Fruit fly (Drosophila melanogaster) whole organism, embryonic: ENCODE results near the gene CG34001.

Experiments used
- Adf1 ChIP-seq: fragments of 200-800 bp; sonication (Bioruptor generic); IDR thresholded peaks from 2 replicates; pipeline ENCODE4 v1.3.6; 2022; ENCODE audit warnings: missing biosample characterization, missing genetic modification characterization
- CG16813 ChIP-seq: fragments of 200-800 bp; sonication (Bioruptor generic); IDR thresholded peaks from 3 replicates; pipeline ENCODE4 v1.3.6; 2022; ENCODE audit warnings: missing biosample characterization, missing genetic modification characterization; ENCODE audit not compliant: partially characterized antibody
- CG16863 ChIP-seq: fragments of 200-800 bp; sonication (Bioruptor generic); optimal IDR thresholded peaks from 3 replicates; lab custom pipeline; 2016; ENCODE audit warnings: missing biosample characterization, missing genetic modification characterization
- CG8478 ChIP-seq: fragments of >200 bp; optimal IDR thresholded peaks from 2 replicates; lab custom pipeline; 2018
- E2f1 ChIP-seq: fragments of 200-800 bp; sonication (Bioruptor generic); IDR thresholded peaks from 2 replicates; pipeline ENCODE4 v1.3.6; 2022; ENCODE audit warnings: missing biosample characterization, missing genetic modification characterization
- Ptx1 ChIP-seq: fragments of 200-800 bp; sonication (Bioruptor generic); IDR thresholded peaks from 2 replicates; pipeline ENCODE4 v1.3.6; 2022; ENCODE audit warnings: missing biosample characterization, missing genetic modification characterization
- ara ChIP-seq: fragments of 200-800 bp; sonication (Bioruptor generic); IDR thresholded peaks from 2 replicates; pipeline ENCODE4 v1.3.6; 2022; ENCODE audit warnings: missing biosample characterization, missing genetic modification characterization
- fd96Cb ChIP-seq: fragments of 200-800 bp; sonication (Bioruptor generic); optimal IDR thresholded peaks from 2 replicates; lab custom pipeline; 2018; ENCODE audit warnings: missing biosample characterization, mild to moderate bottlenecking, missing genetic modification characterization, moderate library complexity
- ftz-f1 ChIP-seq: fragments of 200-800 bp; sonication (Bioruptor generic); optimal IDR thresholded peaks from 2 replicates; lab custom pipeline; 2016; ENCODE audit warnings: missing biosample characterization, missing genetic modification characterization
- jing ChIP-seq: fragments of 200-800 bp; sonication (Bioruptor generic); optimal IDR thresholded peaks from 2 replicates; lab custom pipeline; 2018; ENCODE audit warnings: missing biosample characterization, mild to moderate bottlenecking, missing genetic modification characterization
- nom ChIP-seq: fragments of 200-800 bp; sonication (Bioruptor generic); optimal IDR thresholded peaks from 2 replicates; lab custom pipeline; 2017; ENCODE audit warnings: missing biosample characterization, missing genetic modification characterization, mild to moderate bottlenecking, moderate library complexity, missing genetic modification reagents
- twi ChIP-seq: fragments of 200-800 bp; optimal IDR thresholded peaks from 2 replicates; lab custom pipeline; 2019; ENCODE audit warnings: missing biosample characterization, mild to moderate bottlenecking, missing genetic modification characterization, moderate library complexity

DNA sequence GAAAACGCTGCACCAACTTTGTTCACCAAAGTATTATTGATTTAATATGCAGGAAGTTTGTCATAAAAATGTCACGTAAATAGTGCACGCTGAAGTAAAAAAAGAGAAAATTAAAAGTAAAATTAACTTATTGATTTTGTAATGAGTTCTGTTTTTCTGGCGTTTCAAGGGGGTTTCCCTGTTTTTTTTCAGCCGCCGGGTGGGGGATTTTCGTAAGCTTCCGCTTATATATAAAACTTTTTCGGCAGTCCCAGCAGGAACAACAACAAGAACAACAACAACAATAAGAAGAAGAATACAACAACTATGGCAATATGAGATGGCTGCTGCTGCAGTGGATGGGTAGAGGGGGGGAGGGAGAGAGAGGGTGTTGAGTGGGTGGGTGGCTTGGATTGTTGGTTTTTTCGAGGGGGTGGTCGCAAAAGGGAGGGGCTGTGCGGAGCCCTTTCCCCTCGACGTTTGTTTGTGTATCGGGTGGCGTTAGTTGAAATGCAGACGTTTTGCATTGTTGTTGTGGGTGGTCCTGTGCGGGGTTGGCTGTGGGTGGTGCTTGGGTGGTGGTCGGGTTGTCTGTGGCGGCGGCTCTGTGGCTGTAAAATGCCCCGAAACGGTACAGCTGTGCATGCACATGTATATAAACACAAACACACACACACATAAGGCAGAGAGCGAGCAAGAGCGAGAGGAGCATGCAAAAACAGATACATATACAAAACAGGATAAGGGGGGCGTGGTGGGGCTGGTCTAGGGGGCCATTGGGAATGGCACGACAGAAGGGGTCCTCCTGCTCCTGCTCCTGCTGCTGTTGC is 38.9 kb downstream of the CG34001 start:
- TF ChIP-seq Adf1 (GFP tag; lab: Robert Waterston, UW): no peak
- TF ChIP-seq ftz-f1: no peak
- no peak for TF ChIP-seq E2f1 (GFP tag; lab: Robert Waterston, UW)
- TF ChIP-seq CG16863 (GFP tag; lab: Kevin White, UChicago): no peak
- TF ChIP-seq CG8478 (lab: Kevin White, UChicago): no peak
- no peak for TF ChIP-seq Ptx1 (GFP tag; lab: Robert Waterston, UW)
- no peak for TF ChIP-seq twi (tag; lab: Kevin White, UChicago)
- TF ChIP-seq jing: no peak
- TF ChIP-seq ara (GFP tag; lab: Robert Waterston, UW): no peak
- TF ChIP-seq CG16813: no peak
- no peak for TF ChIP-seq nom (GFP tag; lab: Kevin White, UChicago)
- no peak for TF ChIP-seq fd96Cb (tag; lab: Kevin White, UChicago)
